Fruit fly (Drosophila melanogaster): ENCODE measurements around the gene CG1265.

Gene CG1265

dm6 chr3L:4269920-4270319, 15.3 kb downstream of the CG1265 start (continued):
- peak; percentile 48 for TF ChIP-seq CG17568 (GFP tag; optimal IDR thresholded peaks at IDR 0.05)
- no peak for TF ChIP-seq chm (GFP tag; IDR thresholded peaks at IDR 0.05)
- TF ChIP-seq Blimp-1 (GFP tag; optimal IDR thresholded peaks at IDR 0.05), result peak; percentile 74
- peak; percentile 56; the same call in 1 of the 2 replicates for TF ChIP-seq vvl (GFP tag; IDR thresholded peaks at IDR 0.05)
- TF ChIP-seq CG15601 (tag; optimal IDR thresholded peaks at IDR 0.05), result peak; percentile 74
- peak; percentile 23 for TF ChIP-seq CG30431 (GFP tag; optimal IDR thresholded peaks at IDR 0.05)
- no peak for TF ChIP-seq CG17612 (GFP tag; IDR thresholded peaks at IDR 0.05)
- TF ChIP-seq fd3F (GFP tag; optimal IDR thresholded peaks at IDR 0.05), result peak; percentile 52
- TF ChIP-seq Rfx (GFP tag; IDR thresholded peaks at IDR 0.05), result peak; percentile 59; the same call in 1 of the 2 replicates
- peak; percentile 77 for TF ChIP-seq D19A (tag; optimal IDR thresholded peaks at IDR 0.05)
- TF ChIP-seq scrt (GFP tag; optimal IDR thresholded peaks at IDR 0.05), result peak; percentile 58
- TF ChIP-seq Drgx (GFP tag; IDR thresholded peaks at IDR 0.05), result peak; percentile 75
- peak; percentile 65 for TF ChIP-seq CG30403 (GFP tag; optimal IDR thresholded peaks at IDR 0.05)
- TF ChIP-seq tin (GFP tag; optimal IDR thresholded peaks at IDR 0.05), result peak; percentile 44
- no peak for TF ChIP-seq CG8765 (GFP tag; IDR thresholded peaks at IDR 0.05)
- peak; percentile 69 for TF ChIP-seq nerfin-1 (tag; optimal IDR thresholded peaks at IDR 0.05)
- peak; percentile 6 for TF ChIP-seq CG1603 (tag; optimal IDR thresholded peaks at IDR 0.05)
- TF ChIP-seq HmgD (GFP tag; optimal IDR thresholded peaks at IDR 0.05), result no peak
- no peak for TF ChIP-seq slp2 (GFP tag; optimal IDR thresholded peaks at IDR 0.05)
- no peak for TF ChIP-seq nau (GFP tag; optimal IDR thresholded peaks at IDR 0.05)
- peak; percentile 72 for TF ChIP-seq Asciz (GFP tag; optimal IDR thresholded peaks at IDR 0.05)
- peak; percentile 15 for TF ChIP-seq Lhr (GFP tag; optimal IDR thresholded peaks at IDR 0.05)
- TF ChIP-seq stc (GFP tag; IDR thresholded peaks at IDR 0.05), result peak; percentile 74
- TF ChIP-seq wek (GFP tag; optimal IDR thresholded peaks at IDR 0.05), result no peak
- peak; percentile 58 for TF ChIP-seq CG1529 (GFP tag; optimal IDR thresholded peaks at IDR 0.05)
- peak; percentile 20 for TF ChIP-seq CG15514 (GFP tag; optimal IDR thresholded peaks at IDR 0.05)
- TF ChIP-seq ind (GFP tag; optimal IDR thresholded peaks at IDR 0.05), result peak; percentile 60
- peak; percentile 84 for TF ChIP-seq CG15269 (tag; optimal IDR thresholded peaks at IDR 0.05)
- peak; percentile 80 for TF ChIP-seq dysf (GFP tag; IDR thresholded peaks at IDR 0.05)
- no peak for TF ChIP-seq ken (GFP tag; IDR thresholded peaks at IDR 0.05)
- TF ChIP-seq CTCF (GFP tag; optimal IDR thresholded peaks at IDR 0.05), result no peak
- peak; percentile 56 for TF ChIP-seq CG12071 (GFP tag; optimal IDR thresholded peaks at IDR 0.05)
- peak; percentile 65 for TF ChIP-seq esg (GFP tag; conservative IDR thresholded peaks at IDR 0.05)
- no peak for TF ChIP-seq CG11247 (GFP tag; IDR thresholded peaks at IDR 0.05)
- peak; percentile 33 for TF ChIP-seq sd (tag; optimal IDR thresholded peaks at IDR 0.05)
- TF ChIP-seq lola (GFP tag; optimal IDR thresholded peaks at IDR 0.05), result peak in 1 of 3 experiments; percentile 77
- TF ChIP-seq p53 (GFP tag; optimal IDR thresholded peaks at IDR 0.05), result no peak
- peak; percentile 28 for TF ChIP-seq CG12769 (tag; optimal IDR thresholded peaks at IDR 0.05)
- TF ChIP-seq aop (GFP tag; IDR thresholded peaks at IDR 0.05), result no peak
- TF ChIP-seq CG17328 (GFP tag; IDR thresholded peaks at IDR 0.05), result peak; percentile 31; the same call in 1 of the 2 replicates
- TF ChIP-seq run (tag; optimal IDR thresholded peaks at IDR 0.05), result peak; percentile 72
- TF ChIP-seq CG10147 (GFP tag; optimal IDR thresholded peaks at IDR 0.05), result peak; percentile 74
- TF ChIP-seq CG17912 (GFP tag; optimal IDR thresholded peaks at IDR 0.05), result no peak
- no peak for TF ChIP-seq corto (GFP tag; optimal IDR thresholded peaks at IDR 0.05)
- TF ChIP-seq Jarid2 (GFP tag; optimal IDR thresholded peaks at IDR 0.05), result peak; percentile 6
- TF ChIP-seq CG15696 (tag; optimal IDR thresholded peaks at IDR 0.05), result peak; percentile 38
- no peak for TF ChIP-seq Bgb (GFP tag; IDR thresholded peaks at IDR 0.05; ENCODE audit: partially characterized antibody)
- peak; percentile 68 for TF ChIP-seq dmrt11E (tag; optimal IDR thresholded peaks at IDR 0.05)
- no peak for TF ChIP-seq pb (GFP tag; optimal IDR thresholded peaks at IDR 0.05)
- TF ChIP-seq Oaz (GFP tag; IDR thresholded peaks at IDR 0.05), result peak; percentile 31; the same call in 1 of the 2 replicates
- TF ChIP-seq CG10321 (GFP tag; IDR thresholded peaks at IDR 0.05), result 0 out of 2 replicates have a peak, but pooled peaks have one; percentile 17
